Fruit fly (Drosophila melanogaster): ENCODE measurements around the gene CG18549.

Gene CG18549

DNA sequence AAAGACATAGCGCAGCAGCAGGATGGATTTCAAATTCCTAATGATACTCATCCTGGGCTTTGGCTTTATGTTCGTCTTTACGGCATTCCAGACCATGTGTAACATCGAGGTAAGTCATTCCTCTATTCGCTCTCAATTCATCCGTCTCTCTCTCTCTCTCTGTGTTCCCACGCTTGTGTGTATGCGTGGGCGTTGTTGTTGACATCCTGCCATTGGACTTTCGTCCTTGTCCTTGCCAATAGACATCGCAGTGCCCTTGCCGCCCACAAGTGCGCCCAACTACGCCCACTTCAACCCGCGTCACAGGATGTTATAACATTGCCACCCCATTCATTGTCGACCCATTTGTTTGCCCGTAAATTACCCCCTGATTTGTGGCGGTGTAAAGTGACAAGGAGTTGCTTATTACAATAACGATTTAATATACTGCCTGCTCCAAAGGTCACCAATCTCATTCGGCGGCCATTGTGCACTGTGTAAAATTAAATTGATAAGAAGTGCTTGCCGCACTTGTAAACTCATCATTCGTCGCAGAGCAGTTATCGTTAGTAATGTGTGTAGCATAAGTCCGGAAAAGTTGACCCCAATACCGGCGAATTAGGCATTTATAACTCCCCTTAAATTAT, 634 bp downstream of the CG18549 start (continued):
- no peak for TF ChIP-seq kni (GFP tag; optimal IDR thresholded peaks at IDR 0.05)
- no peak for TF ChIP-seq tna (GFP tag; IDR thresholded peaks at IDR 0.05; ENCODE audit: partially characterized antibody)
- TF ChIP-seq CG5245 (GFP tag; optimal IDR thresholded peaks at IDR 0.05): no peak
- no peak for TF ChIP-seq gsb-n (tag; optimal IDR thresholded peaks at IDR 0.05)
- no peak for TF ChIP-seq CG12299 (tag; optimal IDR thresholded peaks at IDR 0.05)
- no peak for TF ChIP-seq CG7271 (tag; optimal IDR thresholded peaks at IDR 0.05)
- TF ChIP-seq dm (GFP tag; optimal IDR thresholded peaks at IDR 0.05): no peak
- no peak for TF ChIP-seq fd96Cb (tag; optimal IDR thresholded peaks at IDR 0.05)
- TF ChIP-seq dmrt99B (tag; optimal IDR thresholded peaks at IDR 0.05): no peak
- peak; percentile 15 for TF ChIP-seq CG1832 (GFP tag; optimal IDR thresholded peaks at IDR 0.05)
- TF ChIP-seq CG1603 (tag; optimal IDR thresholded peaks at IDR 0.05): no peak
- peak; percentile 55 for TF ChIP-seq mirr (GFP tag; optimal IDR thresholded peaks at IDR 0.05)
- peak; percentile 48 for TF ChIP-seq seq (GFP tag; IDR thresholded peaks at IDR 0.05)
- TF ChIP-seq ewg (GFP tag; optimal IDR thresholded peaks at IDR 0.05): no peak
- no peak for TF ChIP-seq NK7.1 (GFP tag; optimal IDR thresholded peaks at IDR 0.05)
- no peak for TF ChIP-seq CG17328 (GFP tag; IDR thresholded peaks at IDR 0.05)
- no peak for TF ChIP-seq Antp (GFP tag; optimal IDR thresholded peaks at IDR 0.05)
- TF ChIP-seq Hand (GFP tag; optimal IDR thresholded peaks at IDR 0.05): no peak
- no peak for TF ChIP-seq pros (GFP tag; optimal IDR thresholded peaks at IDR 0.05)
- TF ChIP-seq odd (GFP tag; optimal IDR thresholded peaks at IDR 0.05): no peak
- TF ChIP-seq Oli (tag; optimal IDR thresholded peaks at IDR 0.05): no peak
- TF ChIP-seq lab (GFP tag; optimal IDR thresholded peaks at IDR 0.05): no peak
- TF ChIP-seq CG6272 (GFP tag; IDR thresholded peaks at IDR 0.05): no peak
- TF ChIP-seq vnd (GFP tag; IDR thresholded peaks at IDR 0.05; ENCODE audit: partially characterized antibody): no peak
- TF ChIP-seq CG10565 (GFP tag; optimal IDR thresholded peaks at IDR 0.05): no peak
- no peak for TF ChIP-seq dpn (GFP tag; optimal IDR thresholded peaks at IDR 0.05)
- TF ChIP-seq tx (GFP tag; optimal IDR thresholded peaks at IDR 0.05): no peak
- TF ChIP-seq CG15073 (GFP tag; optimal IDR thresholded peaks at IDR 0.05): no peak
- TF ChIP-seq sim (GFP tag; IDR thresholded peaks at IDR 0.05): no peak
- no peak for TF ChIP-seq CG1529 (GFP tag; optimal IDR thresholded peaks at IDR 0.05)
- 0 out of 2 replicates have a peak, but pooled peaks have one; percentile 21 for TF ChIP-seq sob (GFP tag; IDR thresholded peaks at IDR 0.05)
- no peak for TF ChIP-seq slou (GFP tag; optimal IDR thresholded peaks at IDR 0.05)
- TF ChIP-seq nom (GFP tag; optimal IDR thresholded peaks at IDR 0.05): peak; percentile 60
- no peak for TF ChIP-seq Taf1 (GFP tag; IDR thresholded peaks at IDR 0.05)
- TF ChIP-seq CHES-1-like (GFP tag; optimal IDR thresholded peaks at IDR 0.05): no peak
- no peak for TF ChIP-seq toy (GFP tag; IDR thresholded peaks at IDR 0.05)
- no peak for TF ChIP-seq CG3163 (GFP tag; optimal IDR thresholded peaks at IDR 0.05)
- TF ChIP-seq CG1647 (GFP tag; optimal IDR thresholded peaks at IDR 0.05): no peak
- TF ChIP-seq CG7745 (tag; optimal IDR thresholded peaks at IDR 0.05): no peak
- TF ChIP-seq da (GFP tag; optimal IDR thresholded peaks at IDR 0.05): no peak
- TF ChIP-seq CG9876 (GFP tag; optimal IDR thresholded peaks at IDR 0.05): no peak
- TF ChIP-seq Nf-YA (GFP tag; IDR thresholded peaks at IDR 0.05): no peak
- TF ChIP-seq CG10654 (GFP tag; optimal IDR thresholded peaks at IDR 0.05): no peak
- TF ChIP-seq CG5180 (GFP tag; optimal IDR thresholded peaks at IDR 0.05): no peak
- TF ChIP-seq bbx (GFP tag; IDR thresholded peaks at IDR 0.05; ENCODE audit: partially characterized antibody): no peak
- no peak for TF ChIP-seq CG12942 (GFP tag; optimal IDR thresholded peaks at IDR 0.05)
- TF ChIP-seq kah (GFP tag; optimal IDR thresholded peaks at IDR 0.05): no peak
- peak; percentile 18 for TF ChIP-seq CG12071 (GFP tag; optimal IDR thresholded peaks at IDR 0.05)
- TF ChIP-seq onecut (GFP tag; IDR thresholded peaks at IDR 0.05): no peak; the same call in 1 of the 2 replicates
- TF ChIP-seq CG5953 (GFP tag; IDR thresholded peaks at IDR 0.05): 0 out of 2 replicates have a peak, but pooled peaks have one; percentile 19

All from whole organism, embryonic.